Fruit fly (Drosophila melanogaster) whole organism, prepupa: Measurements from ENCODE around the gene CG1544.

Experiments used
- Blimp-1 ChIP-seq: fragments of 200-800 bp; sonication (Bioruptor generic); optimal IDR thresholded peaks from 3 replicates; lab custom pipeline; 2017; ENCODE audit warnings: missing biosample characterization, missing genetic modification characterization, mild to moderate bottlenecking, moderate library complexity, missing genetic modification reagents
- CG10631 ChIP-seq: fragments of 200-800 bp; sonication (Bioruptor generic); optimal IDR thresholded peaks from 2 replicates; lab custom pipeline; 2016; ENCODE audit warnings: missing biosample characterization, missing genetic modification characterization
- CG11902 ChIP-seq: fragments of 200-800 bp; sonication (Bioruptor generic); optimal IDR thresholded peaks from 3 replicates; lab custom pipeline; 2016; ENCODE audit warnings: missing biosample characterization, missing genetic modification characterization
- CG15336 ChIP-seq: fragments of 200-800 bp; sonication (Bioruptor generic); IDR thresholded peaks from 2 replicates; pipeline ENCODE4 v1.3.6; 2022; ENCODE audit warnings: missing biosample characterization, missing genetic modification characterization
- CG16779 ChIP-seq: fragments of 200-800 bp; sonication (Bioruptor generic); optimal IDR thresholded peaks from 3 replicates; lab custom pipeline; 2017; ENCODE audit warnings: missing biosample characterization, mild to moderate bottlenecking, missing genetic modification characterization
- CG3032 ChIP-seq: fragments of 200-800 bp; optimal IDR thresholded peaks from 2 replicates; lab custom pipeline; 2019; ENCODE audit warnings: missing biosample characterization, mild to moderate bottlenecking, missing genetic modification characterization, moderate library complexity
- CG31627 ChIP-seq: fragments of 200-800 bp; sonication (Bioruptor generic); optimal IDR thresholded peaks from 3 replicates; lab custom pipeline; 2016; ENCODE audit warnings: missing biosample characterization, missing genetic modification characterization
- CG32006 ChIP-seq: fragments of 200-800 bp; sonication (Bioruptor generic); optimal IDR thresholded peaks from 3 replicates; lab custom pipeline; 2017; ENCODE audit warnings: missing biosample characterization, mild to moderate bottlenecking, missing genetic modification characterization
- CG3919 ChIP-seq: fragments of 200-800 bp; sonication (Bioruptor generic); optimal IDR thresholded peaks from 3 replicates; lab custom pipeline; 2016; ENCODE audit warnings: missing biosample characterization, missing genetic modification characterization
- CG4318 ChIP-seq: fragments of 200-800 bp; sonication (Bioruptor generic); optimal IDR thresholded peaks from 3 replicates; lab custom pipeline; 2017; ENCODE audit warnings: missing biosample characterization, mild to moderate bottlenecking, missing genetic modification characterization
- CG6276 ChIP-seq: fragments of 200-800 bp; sonication (Bioruptor generic); optimal IDR thresholded peaks from 2 replicates; lab custom pipeline; 2017; ENCODE audit warnings: missing biosample characterization, mild to moderate bottlenecking, missing genetic modification characterization
- CG6792 ChIP-seq: fragments of 200-800 bp; sonication (Bioruptor generic); optimal IDR thresholded peaks from 3 replicates; lab custom pipeline; 2016; ENCODE audit warnings: missing biosample characterization, missing genetic modification characterization
- CG6808 ChIP-seq: fragments of 200-800 bp; sonication (Bioruptor generic); optimal IDR thresholded peaks from 3 replicates; lab custom pipeline; 2017; ENCODE audit warnings: missing biosample characterization, missing genetic modification characterization, mild to moderate bottlenecking, moderate library complexity, missing genetic modification reagents
- CG6854 ChIP-seq: fragments of 200-800 bp; sonication (Bioruptor generic); optimal IDR thresholded peaks from 2 replicates; lab custom pipeline; 2017; ENCODE audit warnings: missing biosample characterization, mild to moderate bottlenecking, missing genetic modification characterization
- CG8319 ChIP-seq: fragments of 200-800 bp; sonication (Bioruptor generic); optimal IDR thresholded peaks from 3 replicates; lab custom pipeline; 2016; ENCODE audit warnings: missing biosample characterization, missing genetic modification characterization
- CG8632 ChIP-seq: fragments of 200-800 bp; sonication (Bioruptor generic); optimal IDR thresholded peaks from 3 replicates; lab custom pipeline; 2016; ENCODE audit warnings: missing biosample characterization, missing genetic modification characterization
- CG9139 ChIP-seq: fragments of 200-800 bp; sonication (Bioruptor generic); optimal IDR thresholded peaks from 3 replicates; lab custom pipeline; 2017; ENCODE audit warnings: missing biosample characterization, mild to moderate bottlenecking, missing genetic modification characterization
- Eip75B ChIP-seq: fragments of 200-800 bp; sonication (Bioruptor generic); optimal IDR thresholded peaks from 3 replicates; lab custom pipeline; 2016; ENCODE audit warnings: missing biosample characterization, missing genetic modification characterization
- Eip78C ChIP-seq: fragments of 200-800 bp; sonication (Bioruptor generic); peaks from one replicate; lab custom pipeline; 2016; ENCODE audit warnings: missing biosample characterization, missing genetic modification characterization
- Eip93F ChIP-seq: fragments of 200-800 bp; sonication (Bioruptor generic); optimal IDR thresholded peaks from 2 replicates; lab custom pipeline; 2016; ENCODE audit warnings: missing biosample characterization, mild to moderate bottlenecking, missing genetic modification characterization
- Ets96B ChIP-seq: fragments of 200-800 bp; optimal IDR thresholded peaks from 2 replicates; lab custom pipeline; 2019; ENCODE audit warnings: missing biosample characterization, mild to moderate bottlenecking, missing genetic modification characterization, moderate library complexity
- Gug ChIP-seq: fragments of 200-800 bp; sonication (Bioruptor generic); IDR thresholded peaks from 2 replicates; pipeline ENCODE4 v1.3.6; 2022; ENCODE audit warnings: missing biosample characterization, missing genetic modification characterization
- Hr38 ChIP-seq: sonication (Bioruptor generic); optimal IDR thresholded peaks from 2 replicates; lab custom pipeline; 2016; ENCODE audit warnings: missing biosample characterization, missing genetic modification characterization
- Hr4 ChIP-seq: fragments of 200-800 bp; sonication (Bioruptor generic); optimal IDR thresholded peaks from 3 replicates; lab custom pipeline; 2016; ENCODE audit warnings: missing biosample characterization, missing genetic modification characterization
- Lpt ChIP-seq: fragments of 200-800 bp; sonication (Bioruptor generic); optimal IDR thresholded peaks from 3 replicates; lab custom pipeline; 2016; ENCODE audit warnings: missing biosample characterization, missing genetic modification characterization
- OdsH ChIP-seq: fragments of 200-800 bp; sonication (Bioruptor generic); optimal IDR thresholded peaks from 3 replicates; lab custom pipeline; 2016; ENCODE audit warnings: missing biosample characterization, missing genetic modification characterization
- Smox ChIP-seq: fragments of 200-800 bp; sonication (Bioruptor generic); optimal IDR thresholded peaks from 3 replicates; lab custom pipeline; 2016; ENCODE audit warnings: missing biosample characterization, missing genetic modification characterization
- Sox14 ChIP-seq: fragments of 200-800 bp; sonication (Bioruptor generic); optimal IDR thresholded peaks from 3 replicates; lab custom pipeline; 2016; ENCODE audit warnings: missing biosample characterization, missing genetic modification characterization
- achi ChIP-seq: fragments of 200-800 bp; sonication (Bioruptor generic); optimal IDR thresholded peaks from 3 replicates; lab custom pipeline; 2016; ENCODE audit warnings: missing biosample characterization, missing genetic modification characterization
- cyc ChIP-seq: fragments of 200-800 bp; sonication (Bioruptor generic); optimal IDR thresholded peaks from 3 replicates; lab custom pipeline; 2016; ENCODE audit warnings: missing biosample characterization, missing genetic modification characterization
- esn ChIP-seq: fragments of 200-800 bp; sonication (Bioruptor generic); optimal IDR thresholded peaks from 2 replicates; lab custom pipeline; 2016; ENCODE audit warnings: missing biosample characterization, mild to moderate bottlenecking, missing genetic modification characterization, moderate library complexity
- fd85E ChIP-seq: fragments of 200-800 bp; sonication (Bioruptor generic); optimal IDR thresholded peaks from 3 replicates; lab custom pipeline; 2016; ENCODE audit warnings: missing biosample characterization, missing genetic modification characterization
- fkh ChIP-seq: fragments of 200-800 bp; sonication (Bioruptor generic); optimal IDR thresholded peaks from 3 replicates; lab custom pipeline; 2017; ENCODE audit warnings: missing biosample characterization, mild to moderate bottlenecking, missing genetic modification characterization, moderate library complexity
- lz ChIP-seq: fragments of 200-800 bp; sonication (Bioruptor generic); optimal IDR thresholded peaks from 3 replicates; lab custom pipeline; 2016; ENCODE audit warnings: missing biosample characterization, missing genetic modification characterization
- pdm3 ChIP-seq: fragments of 200-800 bp; sonication (Bioruptor generic); optimal IDR thresholded peaks from 3 replicates; lab custom pipeline; 2016; ENCODE audit warnings: missing biosample characterization, missing genetic modification characterization
- spab ChIP-seq: fragments of 200-800 bp; sonication (Bioruptor generic); optimal IDR thresholded peaks from 2 replicates; lab custom pipeline; 2017; ENCODE audit warnings: missing biosample characterization, mild to moderate bottlenecking, missing genetic modification characterization, missing genetic modification reagents
- topi ChIP-seq: fragments of 200-800 bp; sonication (Bioruptor generic); optimal IDR thresholded peaks from 3 replicates; lab custom pipeline; 2016; ENCODE audit warnings: missing biosample characterization, missing genetic modification characterization
- vri ChIP-seq: fragments of 200-800 bp; sonication (Bioruptor generic); optimal IDR thresholded peaks from 3 replicates; lab custom pipeline; 2016; ENCODE audit warnings: missing biosample characterization, mild to moderate bottlenecking, missing genetic modification characterization

Gene CG1544

DNA sequence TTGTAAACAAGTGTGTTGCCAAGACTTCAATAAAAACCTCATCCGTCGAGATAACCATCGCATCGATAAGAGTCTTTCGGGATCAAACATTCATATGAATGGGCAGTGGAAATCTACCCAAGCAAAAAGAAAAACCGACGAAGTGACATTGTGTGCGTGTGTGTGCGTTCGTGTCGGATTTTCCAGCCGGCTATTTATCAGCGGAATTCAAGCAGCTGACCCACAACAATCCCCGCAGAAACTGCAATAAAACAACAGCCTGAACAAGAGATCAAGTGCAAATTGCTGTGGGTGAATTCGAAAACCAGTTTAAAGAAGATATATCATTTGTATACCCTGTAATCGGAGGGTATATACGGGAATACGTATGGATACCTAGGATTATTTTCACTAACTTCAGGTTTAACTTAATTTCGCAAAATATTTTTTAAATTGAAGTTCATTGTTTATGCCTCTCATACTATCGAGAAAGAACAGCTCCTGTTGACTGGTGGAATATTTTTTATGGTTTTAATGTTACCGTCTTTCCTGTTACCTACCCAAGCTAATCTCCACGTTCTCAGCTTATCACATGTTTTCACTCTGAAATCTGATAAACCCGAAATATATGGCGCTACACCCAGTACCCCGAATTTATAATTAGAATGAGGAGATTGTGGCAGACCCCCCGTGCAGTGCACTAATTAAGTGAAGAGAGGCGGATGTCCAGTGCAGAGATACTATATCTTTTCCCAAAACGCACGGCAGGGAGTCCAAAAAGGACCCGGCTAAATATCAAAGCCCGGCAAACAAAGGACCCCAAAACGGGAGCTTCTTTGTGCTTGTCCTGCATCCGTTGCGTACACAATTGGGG is 652 bp downstream of the CG1544 start (continued):
- TF ChIP-seq CG31627 (GFP tag; lab: Kevin White, UChicago) (peak; percentile 30), CG8632 (GFP tag; lab: Kevin White, UChicago) (peak; percentile 6), lz (peak; percentile 7), pdm3 (GFP tag; lab: Kevin White, UChicago) (peak; percentile 22), esn (peak; percentile 1)

DNA sequence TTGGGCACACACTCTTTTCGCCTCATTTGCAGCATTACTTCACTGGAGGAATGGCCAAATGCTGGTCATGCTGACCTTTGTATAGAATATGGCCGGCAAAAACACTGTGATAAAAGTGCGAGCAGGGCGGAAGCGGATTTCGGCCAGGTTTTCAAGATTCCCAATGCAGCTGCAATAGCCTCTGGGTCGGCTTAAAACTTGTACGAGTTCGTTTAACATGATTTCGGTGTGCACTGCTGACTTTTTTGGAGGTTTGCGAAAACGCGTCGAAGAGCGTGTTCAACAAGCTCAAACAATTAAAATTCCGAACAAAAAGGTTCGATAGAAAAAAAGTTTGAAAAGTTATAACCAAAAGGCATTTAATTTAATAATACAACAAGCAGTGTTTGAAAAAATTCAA is 13.9 kb downstream of the CG1544 start, which contains the start of gene chp:
chp (minus strand) TSS at position 101 of the 400 bp plus-strand sequence.
- TF ChIP-seq CG3919: no peak
- no peak for TF ChIP-seq lz
- no peak for TF ChIP-seq CG6808
- TF ChIP-seq Hr38 (GFP tag; lab: Kevin White, UChicago): no peak
- TF ChIP-seq Eip78C (GFP tag; lab: Kevin White, UChicago): no peak
- TF ChIP-seq CG9139 (GFP tag; lab: Kevin White, UChicago): no peak
- TF ChIP-seq Smox (GFP tag; lab: Kevin White, UChicago): no peak
- TF ChIP-seq CG10631: no peak
- no peak for TF ChIP-seq esn

DNA sequence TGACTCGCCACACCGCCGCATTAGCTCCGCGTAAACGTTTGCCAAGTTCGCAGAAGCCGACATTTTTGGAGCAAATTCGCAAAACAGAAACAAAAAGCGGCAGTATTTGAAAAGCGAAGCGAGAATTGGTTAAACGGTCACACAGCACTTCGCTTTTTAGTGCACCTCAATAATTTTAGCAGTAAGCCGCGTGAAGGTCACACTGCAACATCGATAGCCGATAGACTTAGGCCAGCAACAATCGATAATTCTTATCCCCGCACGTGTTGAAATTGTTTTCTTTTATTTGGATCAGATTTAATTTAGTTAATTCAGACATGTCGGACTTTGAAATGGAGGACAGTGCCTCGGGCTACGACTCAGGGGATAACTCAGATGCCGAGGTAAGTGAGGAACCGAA is 16.5 kb downstream of the CG1544 start, which contains the start of the genes Zwilch and CG1542:
Zwilch (minus strand) TSS at position 150 of the 400 bp plus-strand sequence.
CG1542 (plus strand) TSS at position 232 of the 400 bp plus-strand sequence.
- no peak for TF ChIP-seq Eip93F (GFP tag; lab: Kevin White, UChicago)
- no peak for TF ChIP-seq fkh (GFP tag; lab: Kevin White, UChicago)
- no peak for TF ChIP-seq CG6792 (GFP tag; lab: Kevin White, UChicago)
- TF ChIP-seq CG16779 (tag; lab: Kevin White, UChicago): no peak
- no peak for TF ChIP-seq Hr4 (GFP tag; lab: Kevin White, UChicago)
- TF ChIP-seq CG31627 (GFP tag; lab: Kevin White, UChicago): no peak

- no peak for TF ChIP-seq Lpt
- TF ChIP-seq CG6854 (GFP tag; lab: Kevin White, UChicago): peak; percentile 39
- TF ChIP-seq Gug (GFP tag; lab: Robert Waterston, UW): no peak
- no peak for TF ChIP-seq Hr4 (GFP tag; lab: Kevin White, UChicago)
- TF ChIP-seq lz: peak; percentile 45
- no peak for TF ChIP-seq CG11902 (GFP tag; lab: Kevin White, UChicago)
These were observed 19.1 kb downstream of the CG1544 start, which contains the start of gene CG15561 for dm6 chr3R:31215830-31216229. Gene CG15561 (minus strand): TSS chr3R:31215942.

- TF ChIP-seq Eip78C (GFP tag; lab: Kevin White, UChicago): peak; percentile 12
- TF ChIP-seq CG32006 (GFP tag; lab: Kevin White, UChicago): no peak
- no peak for TF ChIP-seq pdm3 (GFP tag; lab: Kevin White, UChicago)
- no peak for TF ChIP-seq cyc (GFP tag; lab: Kevin White, UChicago)
- no peak for TF ChIP-seq CG6808
- no peak for TF ChIP-seq CG6792 (GFP tag; lab: Kevin White, UChicago)
- no peak for TF ChIP-seq lz
- TF ChIP-seq CG4318 (GFP tag; lab: Kevin White, UChicago): no peak
- TF ChIP-seq Blimp-1 (GFP tag; lab: Kevin White, UChicago): no peak
- TF ChIP-seq CG3032: no peak
- TF ChIP-seq Hr38 (GFP tag; lab: Kevin White, UChicago): no peak
- no peak for TF ChIP-seq fd85E
- no peak for TF ChIP-seq spab
- peak; percentile 14 for TF ChIP-seq CG6854 (GFP tag; lab: Kevin White, UChicago)
- peak; percentile 27 for TF ChIP-seq Sox14
- TF ChIP-seq esn: peak; percentile 3
- TF ChIP-seq CG8319 (GFP tag; lab: Kevin White, UChicago): no peak
- no peak for TF ChIP-seq CG15336 (GFP tag; lab: Robert Waterston, UW)
- peak; percentile 19 for TF ChIP-seq topi
- no peak for TF ChIP-seq Ets96B (tag; lab: Kevin White, UChicago)
- no peak for TF ChIP-seq OdsH (GFP tag; lab: Kevin White, UChicago)
- TF ChIP-seq CG10631: no peak
- TF ChIP-seq vri: peak; percentile 98
- TF ChIP-seq CG6276 (GFP tag; lab: Kevin White, UChicago): no peak
- no peak for TF ChIP-seq achi
- TF ChIP-seq Eip75B (GFP tag; lab: Kevin White, UChicago): no peak
These were observed 21.6 kb downstream of the CG1544 start for dm6 chr3R:31218214-31218876.
